Worm (Caenorhabditis elegans): ENCODE results near the gene F54A3.5.

- TF ChIP-seq snpc-3.4 (tag; optimal IDR thresholded peaks at IDR 0.05): no peak
- no peak for TF ChIP-seq ztf-28 (GFP tag; IDR thresholded peaks at IDR 0.05)
- no peak for TF ChIP-seq sdz-38 (tag; optimal IDR thresholded peaks at IDR 0.05)
- TF ChIP-seq F23B12.7 (tag; optimal IDR thresholded peaks at IDR 0.05; ENCODE audit: insufficient read depth): no peak
- TF ChIP-seq unc-62 (GFP tag; optimal IDR thresholded peaks at IDR 0.05): no peak
- no peak for TF ChIP-seq dpff-1 (tag; optimal IDR thresholded peaks at IDR 0.05)
These were observed 4.2 kb downstream of the F54A3.5 start for ce11 chrII:2221196-2221896.
